Worm (Caenorhabditis elegans) whole organism, L2 larva: ENCODE measurements around the gene C04F5.2.

Experiments used
- C34F6.9 ChIP-seq: fragments of 150-350 bp; optimal IDR thresholded peaks from 2 replicates; lab custom pipeline; 2014; ENCODE audit warnings: missing biosample characterization, missing genetic modification characterization
- F13H6.1 ChIP-seq: sonication (generic microtip); optimal IDR thresholded peaks from 2 replicates; lab custom pipeline; 2016; ENCODE audit warnings: missing genetic modification characterization, missing compliant biosample characterization
- R02D3.7 ChIP-seq: fragments of 150-350 bp; optimal IDR thresholded peaks from 2 replicates; lab custom pipeline; 2014; ENCODE audit warnings: missing biosample characterization, missing genetic modification characterization
- ZK546.5 ChIP-seq: sonication (generic microtip); optimal IDR thresholded peaks from 2 replicates; lab custom pipeline; 2017; ENCODE audit warnings: missing biosample characterization, missing genetic modification characterization
- aly-2 ChIP-seq: fragments of 150-350 bp; optimal IDR thresholded peaks from 2 replicates; lab custom pipeline; 2014; ENCODE audit warnings: missing biosample characterization, missing genetic modification characterization
- ama-1 ChIP-seq: fragments of 150-350 bp; optimal IDR thresholded peaks from 2 replicates; lab custom pipeline; 2018; ENCODE audit warnings: inconsistent platforms
- ceh-16 ChIP-seq: fragments of 150-350 bp; optimal IDR thresholded peaks from 2 replicates; lab custom pipeline; 2014; ENCODE audit warnings: missing biosample characterization, missing genetic modification characterization
- crh-2 ChIP-seq: sonication (generic microtip); optimal IDR thresholded peaks from 2 replicates; lab custom pipeline; 2017; ENCODE audit warnings: missing biosample characterization, missing genetic modification characterization
- elt-3 ChIP-seq: sonication (generic microtip); optimal IDR thresholded peaks from 2 replicates; lab custom pipeline; 2017; ENCODE audit warnings: missing biosample characterization, missing genetic modification characterization
- gmeb-1 ChIP-seq: fragments of 150-350 bp; optimal IDR thresholded peaks from 2 replicates; lab custom pipeline; 2014; ENCODE audit warnings: missing biosample characterization, missing genetic modification characterization
- lin-13 ChIP-seq: fragments of 150-350 bp; optimal IDR thresholded peaks from 2 replicates; lab custom pipeline; 2014; ENCODE audit warnings: missing biosample characterization, missing genetic modification reagents, missing genetic modification characterization
- lsy-2 ChIP-seq, 2 experiments: fragments of 150-350 bp in 1 of 2; sonication (generic microtip) in 1 of 2; optimal IDR thresholded peaks; 2 replicates each; lab custom pipeline; 2014 to 2017; ENCODE audit warnings: missing biosample characterization in 2 of 2, missing genetic modification characterization in 2 of 2
- mab-5 ChIP-seq: fragments of 150-350 bp; optimal IDR thresholded peaks from 2 replicates; lab custom pipeline; 2014; ENCODE audit warnings: missing biosample characterization, missing genetic modification characterization
- mbf-1 ChIP-seq: sonication (generic microtip); optimal IDR thresholded peaks from 2 replicates; lab custom pipeline; 2017; ENCODE audit warnings: missing biosample characterization, missing genetic modification characterization
- mdl-1 ChIP-seq, 2 experiments: fragments of 150-350 bp in 1 of 2; sonication (generic microtip) in 1 of 2; optimal IDR thresholded peaks; 2 replicates each; lab custom pipeline; 2017; ENCODE audit warnings: missing biosample characterization in 2 of 2, missing genetic modification characterization in 2 of 2
- nhr-10 ChIP-seq: sonication (generic microtip); optimal IDR thresholded peaks from 2 replicates; lab custom pipeline; 2017; ENCODE audit warnings: missing biosample characterization, missing genetic modification characterization
- nhr-12 ChIP-seq: fragments of 150-350 bp; optimal IDR thresholded peaks from 2 replicates; lab custom pipeline; 2014; ENCODE audit warnings: missing biosample characterization, missing genetic modification characterization
- nhr-21 ChIP-seq: fragments of 150-350 bp; optimal IDR thresholded peaks from 2 replicates; lab custom pipeline; 2014; ENCODE audit warnings: missing biosample characterization, missing genetic modification characterization
- nhr-237 ChIP-seq: fragments of 150-350 bp; optimal IDR thresholded peaks from 2 replicates; lab custom pipeline; 2014; ENCODE audit warnings: missing biosample characterization, missing genetic modification characterization
- nhr-25 ChIP-seq: fragments of 150-350 bp; sonication (generic microtip); optimal IDR thresholded peaks from 3 replicates; lab custom pipeline; 2014; ENCODE audit warnings: missing biosample characterization, missing genetic modification characterization
- nhr-6 ChIP-seq: fragments of 150-350 bp; optimal IDR thresholded peaks from 2 replicates; lab custom pipeline; 2014; ENCODE audit warnings: missing biosample characterization, missing genetic modification characterization
- nhr-77 ChIP-seq: fragments of 150-350 bp; optimal IDR thresholded peaks from 2 replicates; lab custom pipeline; 2014; ENCODE audit warnings: missing biosample characterization, missing genetic modification characterization
- peb-1 ChIP-seq: fragments of 150-350 bp; optimal IDR thresholded peaks from 2 replicates; lab custom pipeline; 2014; ENCODE audit warnings: missing biosample characterization, missing genetic modification characterization
- sem-4 ChIP-seq: fragments of 150-350 bp; optimal IDR thresholded peaks from 2 replicates; lab custom pipeline; 2014; ENCODE audit warnings: missing biosample characterization, missing genetic modification reagents, missing genetic modification characterization
- skn-1 ChIP-seq: sonication (generic microtip); optimal IDR thresholded peaks from 2 replicates; lab custom pipeline; 2017; ENCODE audit warnings: missing biosample characterization, missing genetic modification characterization
- sma-9 ChIP-seq, 2 experiments: fragments of 150-350 bp in 1 of 2; sonication (generic microtip) in 1 of 2; optimal IDR thresholded peaks; 2 replicates each; lab custom pipeline; 2014 to 2016; ENCODE audit warnings: missing genetic modification characterization in 2 of 2, mild to moderate bottlenecking in 1 of 2, missing biosample characterization in 1 of 2, missing compliant biosample characterization in 1 of 2, missing genetic modification reagents in 1 of 2, moderate library complexity in 1 of 2
- snpc-4 ChIP-seq: fragments of 150-350 bp; optimal IDR thresholded peaks from 2 replicates; lab custom pipeline; 2014; ENCODE audit warnings: missing biosample characterization, missing genetic modification characterization
- unc-39 ChIP-seq: fragments of 150-350 bp; optimal IDR thresholded peaks from 2 replicates; lab custom pipeline; 2014; ENCODE audit warnings: missing biosample characterization, missing genetic modification characterization
- unc-55 ChIP-seq: fragments of 150-350 bp; sonication (generic microtip); optimal IDR thresholded peaks from 3 replicates; lab custom pipeline; 2014; ENCODE audit warnings: missing biosample characterization, missing genetic modification reagents, missing genetic modification characterization
- unc-62 ChIP-seq: fragments of 150-350 bp; optimal IDR thresholded peaks from 2 replicates; lab custom pipeline; 2014; ENCODE audit warnings: missing biosample characterization, missing genetic modification reagents, missing genetic modification characterization
- zag-1 ChIP-seq: fragments of 150-350 bp; optimal IDR thresholded peaks from 2 replicates; lab custom pipeline; 2014; ENCODE audit warnings: missing biosample characterization, missing genetic modification characterization
- ztf-1 ChIP-seq: fragments of 200-800 bp; sonication (Bioruptor generic); conservative IDR thresholded peaks from 2 replicates; pipeline ENCODE4 v1.3.6; 2022; ENCODE audit warnings: missing genetic modification characterization, missing compliant biosample characterization
- ztf-11 ChIP-seq: sonication (generic microtip); optimal IDR thresholded peaks from 2 replicates; lab custom pipeline; 2017; ENCODE audit warnings: missing biosample characterization, missing genetic modification characterization
- ztf-4 ChIP-seq: fragments of 150-350 bp; optimal IDR thresholded peaks from 2 replicates; lab custom pipeline; 2014; ENCODE audit warnings: missing biosample characterization, missing genetic modification characterization

The C04F5.2 gene

DNA sequence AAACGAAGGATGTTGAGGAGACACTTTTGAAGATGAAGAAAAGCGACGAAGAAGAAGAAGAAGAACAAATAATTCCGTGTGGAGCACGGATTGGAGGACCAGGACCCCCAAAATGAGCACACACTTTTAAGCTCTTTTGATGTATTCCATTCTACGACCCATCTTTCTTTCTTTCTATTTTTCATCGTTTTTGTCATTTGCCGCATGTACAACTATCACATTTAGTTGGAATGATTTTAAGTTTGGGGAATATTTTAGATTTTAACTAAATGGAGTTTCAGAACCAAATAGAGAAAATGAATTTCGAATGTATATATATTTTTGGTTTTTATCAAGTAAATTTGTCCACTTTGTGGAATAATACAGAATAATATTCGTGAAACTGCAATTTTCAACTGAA lies 2.0 kb upstream of the C04F5.2 start, which contains the start of gene unc-46:
unc-46 (minus strand) TSS at position 101 of the 400 bp plus-strand sequence.
- no peak for TF ChIP-seq ama-1 (lab: Kevin White, UChicago)
- no peak for TF ChIP-seq unc-55 (GFP tag; lab: Kevin White, UChicago)
- TF ChIP-seq ZK546.5 (tag; lab: Kevin White, UChicago) = no peak
- TF ChIP-seq nhr-10 (tag; lab: Kevin White, UChicago) = no peak
- no peak for TF ChIP-seq nhr-237 (tag; lab: Kevin White, UChicago)
- TF ChIP-seq ztf-4 (tag; lab: Kevin White, UChicago) = no peak
- TF ChIP-seq unc-62 (GFP tag; lab: Kevin White, UChicago) = no peak
- TF ChIP-seq snpc-4 = no peak
- TF ChIP-seq peb-1 (tag; lab: Kevin White, UChicago) = no peak
- TF ChIP-seq gmeb-1 (tag; lab: Kevin White, UChicago) = no peak
- no peak for TF ChIP-seq elt-3
- TF ChIP-seq nhr-21 (tag; lab: Kevin White, UChicago) = no peak
- no peak for TF ChIP-seq skn-1 (tag; lab: Kevin White, UChicago)
- no peak for TF ChIP-seq mab-5 (tag; lab: Kevin White, UChicago)
- no peak for TF ChIP-seq zag-1
- TF ChIP-seq nhr-25 = no peak
- no peak for TF ChIP-seq sem-4 (tag; lab: Kevin White, UChicago)
- no peak for TF ChIP-seq C34F6.9 (tag; lab: Kevin White, UChicago)
- no peak for TF ChIP-seq mbf-1 (tag; lab: Kevin White, UChicago)
- no peak for TF ChIP-seq nhr-77 (tag; lab: Kevin White, UChicago)

DNA sequence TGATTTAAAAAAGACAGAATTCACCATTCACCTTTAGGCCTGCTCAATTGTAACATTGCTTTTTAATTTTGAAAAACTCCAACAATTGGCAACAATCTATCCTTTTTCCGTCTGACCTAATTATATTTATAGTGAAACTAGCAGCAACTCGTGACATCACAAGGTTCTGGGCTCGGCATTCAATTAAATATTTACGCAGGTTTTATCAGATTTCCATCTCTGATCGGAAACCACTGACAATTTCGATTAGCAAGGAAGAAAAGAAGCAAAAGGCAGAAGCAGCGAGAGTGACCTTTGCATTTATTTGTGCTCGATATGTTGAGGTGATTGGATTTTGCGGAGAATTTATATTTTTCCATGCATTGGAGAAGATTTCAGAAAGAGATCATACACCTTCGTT lies 6.5 kb downstream of the C04F5.2 start:
- TF ChIP-seq nhr-77 (tag; lab: Kevin White, UChicago) (no peak), lsy-2 (tag; optimal IDR thresholded peaks at IDR 0.05; lab: Kevin White, UChicago) (peak in 1 of 2 experiments; percentile 12)

DNA sequence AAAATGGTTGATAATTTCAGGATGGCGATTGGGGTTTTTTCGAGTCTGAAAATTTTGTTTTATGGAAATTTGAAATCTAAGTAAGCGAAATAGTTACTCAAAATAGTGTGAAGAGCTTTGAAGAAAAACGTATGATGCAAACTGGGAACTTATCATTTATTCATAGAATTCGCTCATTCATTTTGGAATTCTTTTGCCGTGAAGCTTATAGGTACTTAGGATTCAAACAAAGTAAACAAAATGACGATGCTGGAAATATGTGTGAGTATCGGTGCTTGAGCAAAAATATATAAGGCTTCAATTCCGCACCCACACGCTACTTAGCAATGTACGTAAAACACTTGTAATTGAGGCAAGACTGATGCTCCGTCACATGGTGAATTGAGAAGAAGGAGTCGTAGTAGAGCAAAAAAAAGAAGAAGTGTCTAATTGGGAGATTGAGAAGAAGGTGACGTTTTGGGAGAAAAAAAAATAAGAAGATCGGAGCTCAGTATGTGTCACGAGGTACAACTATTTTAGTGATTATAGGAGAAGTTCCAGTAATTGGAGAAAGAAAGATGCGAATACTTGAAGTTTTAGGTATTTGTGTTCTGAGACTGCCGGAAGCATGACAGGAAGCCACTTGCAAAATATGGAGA lies 7.3 kb downstream of the C04F5.2 start, which contains the start of gene glb-32:
glb-32 (minus strand) TSS at position 51 of the 638 bp plus-strand sequence.
- TF ChIP-seq ceh-16 (no peak), lsy-2 (tag; optimal IDR thresholded peaks at IDR 0.05; lab: Kevin White, UChicago) (peak in 1 of 2 experiments; percentile 7), nhr-21 (tag; lab: Kevin White, UChicago) (no peak), nhr-6 (no peak), snpc-4 (no peak), nhr-10 (tag; lab: Kevin White, UChicago) (no peak), lin-13 (GFP tag; lab: Kevin White, UChicago) (no peak), gmeb-1 (tag; lab: Kevin White, UChicago) (no peak), ztf-4 (tag; lab: Kevin White, UChicago) (no peak), mdl-1 (tag; optimal IDR thresholded peaks at IDR 0.05; lab: Kevin White, UChicago) (no peak), F13H6.1 (tag; lab: Kevin White, UChicago) (no peak), mbf-1 (tag; lab: Kevin White, UChicago) (no peak), nhr-12 (tag; lab: Kevin White, UChicago) (no peak), ztf-11 (tag; lab: Kevin White, UChicago) (no peak), ztf-1 (no peak), unc-39 (tag; lab: Kevin White, UChicago) (no peak), aly-2 (no peak), unc-55 (GFP tag; lab: Kevin White, UChicago) (peak; percentile 35), sem-4 (tag; lab: Kevin White, UChicago) (peak; percentile 48), crh-2 (tag; lab: Kevin White, UChicago) (no peak)
- TF ChIP-seq, all 48 proteins: peak for 3

DNA sequence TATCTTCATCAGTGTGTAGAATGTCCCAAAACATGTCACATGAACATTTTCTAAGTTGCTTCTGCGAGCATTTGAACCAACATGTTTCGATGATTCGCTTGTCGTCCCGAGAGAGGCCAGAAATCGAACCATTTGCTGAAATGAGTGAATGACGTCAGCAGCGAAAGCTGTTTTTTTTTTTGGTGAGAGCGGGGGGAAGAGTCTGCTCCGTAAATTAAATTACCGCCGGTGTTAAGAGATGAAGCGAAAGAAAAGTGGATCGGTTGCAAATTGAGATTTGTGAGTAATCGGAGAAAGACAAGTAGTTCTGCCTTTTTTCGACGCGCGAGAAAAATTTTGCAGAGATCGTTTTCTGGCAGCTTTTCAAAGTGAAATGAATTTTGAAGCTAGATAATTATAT lies 8.6 kb downstream of the C04F5.2 start:
- TF ChIP-seq sem-4 (tag; lab: Kevin White, UChicago) = peak; percentile 39
- no peak for TF ChIP-seq skn-1 (tag; lab: Kevin White, UChicago)
- peak; percentile 35 for TF ChIP-seq sma-9 (GFP tag; optimal IDR thresholded peaks at IDR 0.05; lab: Kevin White, UChicago)
- TF ChIP-seq sma-9 (tag; optimal IDR thresholded peaks at IDR 0.05; lab: Kevin White, UChicago) = no peak
- no peak for TF ChIP-seq lin-13 (GFP tag; lab: Kevin White, UChicago)
- no peak for TF ChIP-seq F13H6.1 (tag; lab: Kevin White, UChicago)
- TF ChIP-seq lsy-2 (tag; optimal IDR thresholded peaks at IDR 0.05; lab: Kevin White, UChicago) = no peak
- no peak for TF ChIP-seq nhr-21 (tag; lab: Kevin White, UChicago)
- no peak for TF ChIP-seq C34F6.9 (tag; lab: Kevin White, UChicago)
- no peak for TF ChIP-seq R02D3.7
